Fruit fly (Drosophila melanogaster) whole organism: ENCODE measurements around the gene Rpp20.

ENCODE experiments used
- Dll ChIP-seq: fragments of >200 bp; optimal IDR thresholded peaks from 2 replicates; lab custom pipeline; 2017
- EcR ChIP-seq, 2 experiments: fragments of >200 bp; optimal IDR thresholded peaks; 2 replicates each; lab custom pipeline; 2017; ENCODE audit warnings: missing biosample characterization in 2 of 2, missing genetic modification characterization in 2 of 2, missing genetic modification reagents in 2 of 2
- psq ChIP-seq: fragments of >200 bp; optimal IDR thresholded peaks from 2 replicates; lab custom pipeline; 2017

DNA sequence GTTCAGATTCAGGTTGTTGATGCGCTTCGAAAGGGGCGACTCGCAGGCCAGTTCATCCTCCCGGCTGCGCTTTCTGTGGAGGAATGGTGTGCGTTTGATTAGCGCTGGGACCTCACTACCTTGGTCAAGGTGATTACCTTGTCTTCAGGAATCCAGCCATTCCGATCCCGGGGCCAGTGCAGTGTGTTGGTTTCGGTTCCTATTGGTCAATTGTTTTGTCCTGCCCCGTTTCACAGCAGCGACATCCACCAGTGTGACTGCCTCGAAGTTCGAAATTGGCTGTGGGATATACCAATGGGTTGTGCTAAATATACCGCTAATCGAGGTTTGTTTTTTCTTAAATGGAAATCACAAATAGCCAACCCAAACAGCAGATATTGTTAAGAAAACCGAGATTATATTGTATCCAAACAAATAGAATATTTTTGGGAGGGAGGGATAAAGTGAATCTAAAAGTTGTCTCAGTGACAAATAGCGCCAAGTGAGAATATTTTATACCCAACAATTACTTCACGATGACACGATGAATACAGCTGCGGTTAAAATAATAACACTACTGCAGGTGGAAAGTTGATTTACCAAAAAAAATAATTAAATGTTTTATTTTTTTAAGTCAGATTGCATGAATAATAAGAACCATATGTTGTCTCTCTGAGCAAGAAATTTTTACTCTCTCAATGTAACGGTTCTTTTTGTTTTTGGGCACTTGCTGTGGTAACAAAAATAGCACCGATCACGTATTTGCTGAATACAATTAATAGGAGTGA, 49.3 kb upstream of the Rpp20 start, which contains the start of gene CG14229:
- TF ChIP-seq Dll (lab: Kevin White, UChicago) (no peak), EcR (GFP tag; optimal IDR thresholded peaks at IDR 0.05; lab: Kevin White, UChicago) (no peak), psq (no peak)
